Worm (Caenorhabditis elegans) whole organism, mixed stage, embryonic: ENCODE results near the gene egas-4.

Experiments
- M03D4.4 ChIP-seq: sonication (generic microtip); optimal IDR thresholded peaks from 2 replicates; lab custom pipeline; 2017; ENCODE audit warnings: mild to moderate bottlenecking, missing genetic modification characterization, missing compliant biosample characterization
- bed-3 ChIP-seq: fragments of 200-800 bp; sonication (Bioruptor generic); optimal IDR thresholded peaks from 3 replicates; lab custom pipeline; 2018; ENCODE audit warnings: mild to moderate bottlenecking, missing genetic modification characterization, moderate library complexity, missing compliant biosample characterization
- ceh-83 ChIP-seq: fragments of 200-800 bp; sonication (Bioruptor generic); optimal IDR thresholded peaks from 2 replicates; lab custom pipeline; 2018; ENCODE audit warnings: mild to moderate bottlenecking, missing genetic modification characterization, missing compliant biosample characterization
- ces-1 ChIP-seq: fragments of 150-350 bp; optimal IDR thresholded peaks from 2 replicates; lab custom pipeline; 2014; ENCODE audit warnings: missing biosample characterization, missing genetic modification reagents, missing genetic modification characterization
- cnd-1 ChIP-seq: fragments of 200-800 bp; sonication (Bioruptor generic); optimal IDR thresholded peaks from 2 replicates; lab custom pipeline; 2018; ENCODE audit warnings: mild to moderate bottlenecking, missing genetic modification characterization, missing compliant biosample characterization
- elt-1 ChIP-seq: sonication (generic microtip); optimal IDR thresholded peaks from 2 replicates; lab custom pipeline; 2017; ENCODE audit warnings: missing genetic modification characterization, mild to moderate bottlenecking, missing compliant biosample characterization, antibody characterized with exemption, moderate library complexity, borderline replicate concordance; ENCODE audit not compliant: insufficient read depth
- elt-3 ChIP-seq: fragments of 150-350 bp; optimal IDR thresholded peaks from 2 replicates; lab custom pipeline; 2014; ENCODE audit warnings: missing biosample characterization, missing genetic modification characterization
- flh-1 ChIP-seq: fragments of 200-800 bp; sonication (Bioruptor generic); optimal IDR thresholded peaks from 2 replicates; lab custom pipeline; 2018; ENCODE audit warnings: mild to moderate bottlenecking, missing genetic modification characterization, moderate library complexity, missing compliant biosample characterization
- hlh-1 ChIP-seq: fragments of 150-350 bp; optimal IDR thresholded peaks from 2 replicates; lab custom pipeline; 2014; ENCODE audit warnings: missing biosample characterization, missing genetic modification reagents, missing genetic modification characterization
- lin-13 ChIP-seq: fragments of 150-350 bp; optimal IDR thresholded peaks from 2 replicates; lab custom pipeline; 2014; ENCODE audit warnings: missing biosample characterization, missing genetic modification characterization
- lsy-2 ChIP-seq: fragments of 150-350 bp; optimal IDR thresholded peaks from 2 replicates; lab custom pipeline; 2014; ENCODE audit warnings: missing biosample characterization, missing genetic modification characterization
- mab-5 ChIP-seq: fragments of 150-350 bp; optimal IDR thresholded peaks from 2 replicates; lab custom pipeline; 2014; ENCODE audit warnings: missing biosample characterization, missing genetic modification characterization
- mep-1 ChIP-seq: fragments of 150-350 bp; optimal IDR thresholded peaks from 2 replicates; lab custom pipeline; 2017; ENCODE audit warnings: missing biosample characterization, missing genetic modification reagents, missing genetic modification characterization, inconsistent platforms
- nhr-2 ChIP-seq: fragments of 150-350 bp; optimal IDR thresholded peaks from 2 replicates; lab custom pipeline; 2014; ENCODE audit warnings: missing biosample characterization, missing genetic modification characterization
- nhr-237 ChIP-seq: fragments of 150-350 bp; optimal IDR thresholded peaks from 2 replicates; lab custom pipeline; 2014; ENCODE audit warnings: missing biosample characterization, missing genetic modification characterization
- nhr-28 ChIP-seq: fragments of 150-350 bp; optimal IDR thresholded peaks from 2 replicates; lab custom pipeline; 2014; ENCODE audit warnings: missing biosample characterization, missing genetic modification characterization
- nhr-76 ChIP-seq: sonication (generic microtip); optimal IDR thresholded peaks from 2 replicates; lab custom pipeline; 2017; ENCODE audit warnings: missing biosample characterization, missing genetic modification characterization
- pha-4 ChIP-seq: fragments of 150-350 bp; optimal IDR thresholded peaks from 2 replicates; lab custom pipeline; 2018; ENCODE audit warnings: missing biosample characterization, missing genetic modification reagents, missing genetic modification characterization
- sem-2 ChIP-seq: fragments of 200-800 bp; sonication (Bioruptor generic); optimal IDR thresholded peaks from 2 replicates; lab custom pipeline; 2018; ENCODE audit warnings: mild to moderate bottlenecking, missing genetic modification characterization, missing compliant biosample characterization
- snpc-4 ChIP-seq: fragments of 150-350 bp; optimal IDR thresholded peaks from 2 replicates; lab custom pipeline; 2014; ENCODE audit warnings: missing biosample characterization, missing genetic modification characterization
- sptf-1 ChIP-seq: sonication (generic microtip); optimal IDR thresholded peaks from 2 replicates; lab custom pipeline; 2017; ENCODE audit warnings: mild to moderate bottlenecking, missing genetic modification characterization, moderate library complexity, missing compliant biosample characterization
- tbx-8 ChIP-seq: fragments of 200-800 bp; sonication (Bioruptor generic); optimal IDR thresholded peaks from 2 replicates; lab custom pipeline; 2018; ENCODE audit warnings: mild to moderate bottlenecking, missing genetic modification characterization, moderate library complexity, missing compliant biosample characterization
- unc-120 ChIP-seq: sonication (generic microtip); optimal IDR thresholded peaks from 2 replicates; lab custom pipeline; 2017; ENCODE audit warnings: missing genetic modification characterization, missing compliant biosample characterization; ENCODE audit not compliant: poor library complexity, severe bottlenecking
- unc-39 ChIP-seq: fragments of 150-350 bp; optimal IDR thresholded peaks from 2 replicates; lab custom pipeline; 2014; ENCODE audit warnings: missing biosample characterization, missing genetic modification characterization
- unc-62 ChIP-seq: fragments of 150-350 bp; optimal IDR thresholded peaks from 2 replicates; lab custom pipeline; 2014; ENCODE audit warnings: missing biosample characterization, missing genetic modification reagents, missing genetic modification characterization
- ztf-11 ChIP-seq: fragments of 150-350 bp; optimal IDR thresholded peaks from 2 replicates; lab custom pipeline; 2014; ENCODE audit warnings: missing biosample characterization, missing genetic modification characterization

The egas-4 gene

ce11 chrIV:7512617-7513233 is 15.1 kb upstream of the egas-4 start, which contains the start of the genes plc-4 and R05G6.4:
plc-4 (minus strand) TSS chrIV:7512667.
R05G6.4 (plus strand) TSS chrIV:7513233.
- peak; percentile 23 for TF ChIP-seq ces-1 (GFP tag; lab: Kevin White, UChicago)
- TF ChIP-seq ztf-11 (tag; lab: Kevin White, UChicago) = no peak
- TF ChIP-seq bed-3 (GFP tag; lab: Kevin White, UChicago) = no peak
- no peak for TF ChIP-seq sptf-1 (tag; lab: Kevin White, UChicago)
- no peak for TF ChIP-seq tbx-8
- peak; percentile 18 for TF ChIP-seq lsy-2 (tag; lab: Kevin White, UChicago)

ce11 chrIV:7510829-7511228 is 13.2 kb upstream of the egas-4 start:
- TF ChIP-seq elt-1 (tag; lab: Kevin White, UChicago) = no peak
- no peak for TF ChIP-seq mep-1 (tag; lab: Kevin White, UChicago)
- TF ChIP-seq nhr-76 = no peak
- TF ChIP-seq mab-5 (tag; lab: Kevin White, UChicago) = no peak
- TF ChIP-seq sptf-1 (tag; lab: Kevin White, UChicago) = no peak
- TF ChIP-seq lsy-2 (tag; lab: Kevin White, UChicago) = no peak
- TF ChIP-seq pha-4 (tag; lab: Kevin White, UChicago) = no peak
- no peak for TF ChIP-seq lin-13 (tag; lab: Kevin White, UChicago)
- no peak for TF ChIP-seq nhr-2 (tag; lab: Kevin White, UChicago)
- no peak for TF ChIP-seq nhr-237 (tag; lab: Kevin White, UChicago)
- TF ChIP-seq bed-3 (GFP tag; lab: Kevin White, UChicago) = no peak
- no peak for TF ChIP-seq tbx-8
- TF ChIP-seq nhr-28 = no peak
- no peak for TF ChIP-seq ceh-83

ce11 chrIV:7508850-7509249 is 11.2 kb upstream of the egas-4 start:
- TF ChIP-seq nhr-76 = no peak
- peak; percentile 73 for TF ChIP-seq lsy-2 (tag; lab: Kevin White, UChicago)
- TF ChIP-seq cnd-1 (tag; lab: Kevin White, UChicago) = no peak
- no peak for TF ChIP-seq M03D4.4
- no peak for TF ChIP-seq snpc-4
- no peak for TF ChIP-seq unc-62 (GFP tag; lab: Kevin White, UChicago)
- no peak for TF ChIP-seq nhr-28

ce11 chrIV:7507841-7508509 is 10.3 kb upstream of the egas-4 start, which contains the start of the genes vdac-1 and R05G6.5:
vdac-1 (minus strand) TSS chrIV:7507891.
R05G6.5 (plus strand) TSS chrIV:7508367.
- TF ChIP-seq flh-1 (GFP tag; lab: Kevin White, UChicago) (no peak), hlh-1 (tag; lab: Kevin White, UChicago) (peak; percentile 14), nhr-237 (tag; lab: Kevin White, UChicago) (peak; percentile 72), mep-1 (tag; lab: Kevin White, UChicago) (peak; percentile 47)
- TF ChIP-seq, all 35 proteins: peak for 3

- TF ChIP-seq lsy-2 (tag; lab: Kevin White, UChicago) = no peak
- TF ChIP-seq sem-2 (GFP tag; lab: Kevin White, UChicago) = no peak
- TF ChIP-seq elt-3 (tag; lab: Kevin White, UChicago) = no peak
- TF ChIP-seq unc-62 (GFP tag; lab: Kevin White, UChicago) = no peak
- TF ChIP-seq unc-39 (tag; lab: Kevin White, UChicago) = no peak
- no peak for TF ChIP-seq snpc-4
- TF ChIP-seq elt-1 (tag; lab: Kevin White, UChicago) = no peak
Measured at ce11 chrIV:7507305-7507704, 9.7 kb upstream of the egas-4 start.

- no peak for TF ChIP-seq flh-1 (GFP tag; lab: Kevin White, UChicago)
- TF ChIP-seq pha-4 (tag; lab: Kevin White, UChicago) = no peak
- no peak for TF ChIP-seq nhr-28
- no peak for TF ChIP-seq unc-120
Measured at ce11 chrIV:7506711-7507110, 9.1 kb upstream of the egas-4 start.
